Worm (Caenorhabditis elegans) whole organism, young adult: Measurements from ENCODE around the gene far-7.

ENCODE experiments used
- aptf-3 ChIP-seq: fragments of 200-800 bp; sonication (Bioruptor generic); IDR thresholded peaks from 2 replicates; pipeline ENCODE4 v1.3.6; 2022; ENCODE audit warnings: missing genetic modification characterization, missing compliant biosample characterization
- ekl-4 ChIP-seq: fragments of 200-800 bp; sonication (Bioruptor generic); IDR thresholded peaks from 2 replicates; pipeline ENCODE4 v1.3.6; 2022; ENCODE audit warnings: missing genetic modification reagents, missing genetic modification characterization, missing compliant biosample characterization
- lin-40 ChIP-seq: sonication (generic microtip); optimal IDR thresholded peaks from 2 replicates; lab custom pipeline; 2016; ENCODE audit warnings: missing genetic modification characterization, mild to moderate bottlenecking, missing compliant biosample characterization, missing genotype, missing genetic modification reagents
- nhr-90 ChIP-seq: sonication (generic microtip); optimal IDR thresholded peaks from 2 replicates; lab custom pipeline; 2016; ENCODE audit warnings: missing genotype, mild to moderate bottlenecking, missing genetic modification characterization, missing compliant biosample characterization
- snpc-4 ChIP-seq, 5 experiments: fragments of 150-350 bp in 1 of 5; sonication (generic microtip) in 4 of 5; optimal IDR thresholded peaks; 2 replicates each; lab custom pipeline; 2014 to 2018; ENCODE audit warnings: missing genetic modification characterization in 5 of 5, missing biosample characterization in 3 of 5, antibody characterized with exemption in 2 of 5, mild to moderate bottlenecking in 2 of 5, missing compliant biosample characterization in 2 of 5, missing genotype in 2 of 5, moderate library complexity in 2 of 5, missing genetic modification reagents in 1 of 5

- no peak for TF ChIP-seq ekl-4 (GFP tag; lab: Robert Waterston, UW)
- TF ChIP-seq snpc-4 (GFP tag; optimal IDR thresholded peaks at IDR 0.05; lab: Kevin White, UChicago) = no peak
- no peak for TF ChIP-seq snpc-4 (tag; optimal IDR thresholded peaks at IDR 0.05; lab: Kevin White, UChicago)
- TF ChIP-seq aptf-3 (GFP tag; lab: Robert Waterston, UW) = no peak
- TF ChIP-seq lin-40 = no peak
- TF ChIP-seq nhr-90 (tag; lab: Kevin White, UChicago) = no peak
These were observed 41.0 kb upstream of the far-7 start, which contains the start of gene B0432.8 for ce11 chrII:278636-279035.
